Worm (Caenorhabditis elegans): ENCODE measurements around the gene ZK1010.4.

DNA sequence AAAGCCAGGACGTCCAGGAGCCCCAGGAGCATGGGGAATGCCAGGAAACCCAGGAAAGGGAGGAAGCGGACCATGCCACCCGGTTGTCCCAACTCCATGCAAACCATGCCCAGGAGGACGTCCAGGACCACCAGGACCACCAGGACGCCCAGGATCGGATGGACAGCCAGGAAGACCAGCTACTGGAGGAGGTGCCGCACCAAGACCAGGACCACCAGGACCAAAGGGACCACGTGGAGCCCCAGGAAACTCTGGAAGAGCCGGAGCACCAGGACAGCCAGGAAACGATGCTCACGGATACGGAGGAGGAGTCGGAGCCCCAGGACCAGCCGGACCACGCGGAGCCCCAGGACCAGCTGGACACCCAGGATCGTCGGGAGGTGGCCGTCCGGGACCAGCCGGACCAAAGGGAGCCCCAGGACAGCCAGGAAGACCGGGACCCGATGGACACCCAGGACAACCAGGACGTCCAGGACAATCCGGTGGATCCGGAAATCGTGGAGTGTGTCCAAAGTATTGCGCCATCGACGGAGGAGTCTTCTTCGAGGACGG, 38.8 kb downstream of the ZK1010.4 start:
- no peak for TF ChIP-seq W03F9.2 (tag; optimal IDR thresholded peaks at IDR 0.05)
- no peak for TF ChIP-seq him-1 (tag; optimal IDR thresholded peaks at IDR 0.05)
